Worm (Caenorhabditis elegans): ENCODE data around the gene klp-19.

- TF ChIP-seq pes-1 (GFP tag; IDR thresholded peaks at IDR 0.05): 0 out of 2 replicates have a peak, but pooled peaks have one; percentile 25
- no peak for TF ChIP-seq B0310.2 (tag; optimal IDR thresholded peaks at IDR 0.05)
- no peak for TF ChIP-seq ama-1 (optimal IDR thresholded peaks at IDR 0.05)
- TF ChIP-seq flt-1 (GFP tag; IDR thresholded peaks at IDR 0.05): no peak
- no peak for TF ChIP-seq hmbx-1 (tag; optimal IDR thresholded peaks at IDR 0.05)
- no peak for TF ChIP-seq hnd-1 (tag; optimal IDR thresholded peaks at IDR 0.05)
- TF ChIP-seq sea-1 (GFP tag; conservative IDR thresholded peaks at IDR 0.05): no peak
- no peak for TF ChIP-seq tbx-11 (GFP tag; IDR thresholded peaks at IDR 0.05)
- no peak for TF ChIP-seq ets-7 (tag; optimal IDR thresholded peaks at IDR 0.05)
- TF ChIP-seq F13C5.2 (tag; optimal IDR thresholded peaks at IDR 0.05): no peak
- TF ChIP-seq aly-1 (tag; optimal IDR thresholded peaks at IDR 0.05): no peak
- TF ChIP-seq tra-4 (tag; optimal IDR thresholded peaks at IDR 0.05): no peak
- TF ChIP-seq scrt-1 (GFP tag; IDR thresholded peaks at IDR 0.05): no peak
Observed at ce11 chrIII:13258752-13259151, 48.3 kb downstream of the klp-19 start.

All from whole organism, early embryonic.